Worm (Caenorhabditis elegans): ENCODE results near the gene fos-1.

The fos-1 gene

ce11 chrV:5990383-5990782 lies 13.0 kb upstream of the fos-1 start, which contains the start of gene fut-8:
fut-8 (minus strand) TSS chrV:5990483.
- no peak for TF ChIP-seq ztf-11 (tag; optimal IDR thresholded peaks at IDR 0.05)
- TF ChIP-seq nhr-6 (tag; optimal IDR thresholded peaks at IDR 0.05), result no peak
- TF ChIP-seq sem-4 (tag; optimal IDR thresholded peaks at IDR 0.05), result no peak
- TF ChIP-seq unc-39 (tag; optimal IDR thresholded peaks at IDR 0.05), result no peak
- no peak for TF ChIP-seq sma-9 (GFP tag; optimal IDR thresholded peaks at IDR 0.05)
- TF ChIP-seq sma-9 (tag; optimal IDR thresholded peaks at IDR 0.05), result no peak
- no peak for TF ChIP-seq elt-3 (tag; optimal IDR thresholded peaks at IDR 0.05)
- no peak for TF ChIP-seq blmp-1 (tag; optimal IDR thresholded peaks at IDR 0.05; ENCODE audit: insufficient read depth)
- TF ChIP-seq dmd-4 (tag; optimal IDR thresholded peaks at IDR 0.05), result no peak

DNA sequence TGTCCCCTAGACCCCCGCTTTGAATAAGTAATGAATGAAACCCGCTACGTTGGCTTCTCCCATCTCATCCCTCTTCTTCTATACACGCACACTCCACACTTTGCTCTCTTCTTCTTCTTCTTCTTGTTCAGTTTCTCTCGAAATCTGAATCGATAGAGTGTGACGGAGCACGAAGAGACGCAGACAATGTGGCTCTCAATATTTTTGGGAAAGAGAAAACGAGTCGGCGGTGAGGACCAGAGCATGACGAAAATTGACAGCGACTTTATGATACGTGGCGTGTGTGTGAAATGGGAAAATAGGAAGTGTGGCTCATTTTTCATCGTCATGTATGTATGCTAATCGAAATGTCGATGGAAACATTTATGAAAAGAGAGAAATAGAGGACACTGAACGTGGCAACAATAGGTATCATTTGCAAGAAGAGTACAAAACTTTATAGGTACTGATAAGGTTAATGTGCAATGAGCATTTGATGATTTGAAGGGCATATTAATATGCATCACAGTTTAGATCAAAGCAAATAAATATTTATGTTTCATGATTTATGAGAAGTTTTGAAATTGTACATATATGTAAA lies 11.8 kb upstream of the fos-1 start:
- TF ChIP-seq egl-27 (tag; optimal IDR thresholded peaks at IDR 0.05), result peak; percentile 48
- TF ChIP-seq aly-2 (tag; optimal IDR thresholded peaks at IDR 0.05), result no peak
- peak; percentile 84 for TF ChIP-seq C34F6.9 (tag; optimal IDR thresholded peaks at IDR 0.05)
- no peak for TF ChIP-seq lin-39 (tag; optimal IDR thresholded peaks at IDR 0.05)
- TF ChIP-seq nhr-237 (tag; optimal IDR thresholded peaks at IDR 0.05), result no peak
- TF ChIP-seq nhr-129 (tag; optimal IDR thresholded peaks at IDR 0.05), result peak; percentile 86
- no peak for TF ChIP-seq ama-1 (optimal IDR thresholded peaks at IDR 0.05)
- TF ChIP-seq blmp-1 (tag; optimal IDR thresholded peaks at IDR 0.05; ENCODE audit: insufficient read depth), result no peak
- peak; percentile 58 for TF ChIP-seq nhr-6 (tag; optimal IDR thresholded peaks at IDR 0.05)
- TF ChIP-seq F13H6.1 (tag; optimal IDR thresholded peaks at IDR 0.05), result peak; percentile 67
- peak; percentile 30 for TF ChIP-seq lin-13 (GFP tag; optimal IDR thresholded peaks at IDR 0.05)
- TF ChIP-seq unc-62 (GFP tag; optimal IDR thresholded peaks at IDR 0.05), result no peak
- TF ChIP-seq mab-5 (tag; optimal IDR thresholded peaks at IDR 0.05), result peak; percentile 44
- TF ChIP-seq R02D3.7 (tag; optimal IDR thresholded peaks at IDR 0.05), result no peak
- TF ChIP-seq peb-1 (tag; optimal IDR thresholded peaks at IDR 0.05), result no peak
- no peak for TF ChIP-seq lin-11 (tag; optimal IDR thresholded peaks at IDR 0.05)
- TF ChIP-seq sma-9 (GFP tag; optimal IDR thresholded peaks at IDR 0.05), result peak; percentile 2
- no peak for TF ChIP-seq sma-9 (tag; optimal IDR thresholded peaks at IDR 0.05)
- peak; percentile 80 for TF ChIP-seq zag-1 (tag; optimal IDR thresholded peaks at IDR 0.05)
- no peak for TF ChIP-seq nhr-77 (tag; optimal IDR thresholded peaks at IDR 0.05)
- peak in 1 of 2 experiments; percentile 46 for TF ChIP-seq mdl-1 (tag; optimal IDR thresholded peaks at IDR 0.05)
- no peak for TF ChIP-seq nhr-23 (tag; optimal IDR thresholded peaks at IDR 0.05)
- peak; percentile 83 for TF ChIP-seq unc-55 (GFP tag; optimal IDR thresholded peaks at IDR 0.05)
- no peak for TF ChIP-seq nhr-10 (tag; optimal IDR thresholded peaks at IDR 0.05)
- TF ChIP-seq sma-3 (GFP tag; optimal IDR thresholded peaks at IDR 0.05), result no peak
- peak; percentile 94 for TF ChIP-seq crh-2 (tag; optimal IDR thresholded peaks at IDR 0.05)
- TF ChIP-seq lsy-2 (tag; optimal IDR thresholded peaks at IDR 0.05), result peak in 1 of 2 experiments; percentile 66

- TF ChIP-seq gmeb-1 (tag; optimal IDR thresholded peaks at IDR 0.05) (no peak), sem-4 (tag; optimal IDR thresholded peaks at IDR 0.05) (no peak), lin-13 (GFP tag; optimal IDR thresholded peaks at IDR 0.05) (no peak), nhr-77 (tag; optimal IDR thresholded peaks at IDR 0.05) (no peak), aly-2 (tag; optimal IDR thresholded peaks at IDR 0.05) (no peak), alr-1 (tag; optimal IDR thresholded peaks at IDR 0.05) (no peak), skn-1 (tag; optimal IDR thresholded peaks at IDR 0.05) (no peak), unc-55 (GFP tag; optimal IDR thresholded peaks at IDR 0.05) (no peak), C34F6.9 (tag; optimal IDR thresholded peaks at IDR 0.05) (no peak), ztf-11 (tag; optimal IDR thresholded peaks at IDR 0.05) (no peak), lsy-2 (tag; optimal IDR thresholded peaks at IDR 0.05) (no peak)
Observed at ce11 chrV:5995598-5995997, 7.8 kb upstream of the fos-1 start.

ce11 chrV:5996114-5996513 lies 7.3 kb upstream of the fos-1 start, which contains the start of gene cpg-4:
cpg-4 (plus strand) TSS chrV:5996416.
- TF ChIP-seq peb-1 (tag; optimal IDR thresholded peaks at IDR 0.05), result no peak
- TF ChIP-seq C34F6.9 (tag; optimal IDR thresholded peaks at IDR 0.05), result no peak
- no peak for TF ChIP-seq nhr-11 (tag; optimal IDR thresholded peaks at IDR 0.05)
- TF ChIP-seq nhr-25 (tag; optimal IDR thresholded peaks at IDR 0.05), result no peak
- TF ChIP-seq nhr-129 (tag; optimal IDR thresholded peaks at IDR 0.05), result no peak
- TF ChIP-seq lin-11 (tag; optimal IDR thresholded peaks at IDR 0.05), result no peak
- no peak for TF ChIP-seq snpc-4 (tag; optimal IDR thresholded peaks at IDR 0.05)
- TF ChIP-seq nhr-77 (tag; optimal IDR thresholded peaks at IDR 0.05), result no peak
- no peak for TF ChIP-seq unc-39 (tag; optimal IDR thresholded peaks at IDR 0.05)
- TF ChIP-seq mdl-1 (tag; optimal IDR thresholded peaks at IDR 0.05), result no peak
- TF ChIP-seq lin-13 (GFP tag; optimal IDR thresholded peaks at IDR 0.05), result no peak
- no peak for TF ChIP-seq mab-5 (tag; optimal IDR thresholded peaks at IDR 0.05)
- no peak for TF ChIP-seq ztf-11 (tag; optimal IDR thresholded peaks at IDR 0.05)

All from whole organism, L2 larva.